Worm (Caenorhabditis elegans) whole organism, dauer: ENCODE data around the gene Y42G9A.1.

Experiments
- unc-62 ChIP-seq: sonication (generic microtip); optimal IDR thresholded peaks from 2 replicates; lab custom pipeline; 2017; ENCODE audit warnings: missing biosample characterization, missing genetic modification reagents, missing genetic modification characterization

The Y42G9A.1 gene

DNA sequence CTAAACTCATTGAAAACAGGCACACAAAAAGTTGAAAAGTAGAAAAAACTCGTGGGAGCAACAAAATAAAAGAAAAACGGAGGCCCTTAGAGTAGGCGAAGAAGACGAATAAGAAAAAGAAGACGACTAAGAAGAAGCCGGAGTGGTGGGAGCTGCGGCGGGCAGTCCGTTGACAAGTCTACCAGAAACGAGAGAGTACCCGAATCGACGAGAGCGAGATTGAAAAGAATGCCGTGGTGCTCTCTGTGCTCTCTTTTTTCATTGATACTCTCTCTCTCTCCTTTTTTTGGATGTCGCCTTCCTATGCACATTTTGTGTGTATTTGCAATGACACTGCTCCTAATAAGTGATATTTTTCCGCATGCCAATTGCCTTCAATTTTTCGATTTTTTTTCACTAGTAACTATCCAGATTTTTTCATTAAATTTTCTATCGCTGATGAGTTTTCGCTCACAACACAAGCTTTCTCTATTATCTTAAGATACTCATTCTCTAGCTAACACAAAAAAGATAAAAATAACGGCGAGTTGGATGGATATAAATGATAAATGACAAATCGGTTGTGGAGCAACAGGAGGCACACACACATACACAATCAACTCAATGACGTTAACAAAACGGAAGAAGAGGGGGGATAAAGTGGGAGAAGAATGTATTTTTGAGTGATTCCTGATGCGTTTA, 9.7 kb upstream of the Y42G9A.1 start:
- TF ChIP-seq unc-62: no peak

DNA sequence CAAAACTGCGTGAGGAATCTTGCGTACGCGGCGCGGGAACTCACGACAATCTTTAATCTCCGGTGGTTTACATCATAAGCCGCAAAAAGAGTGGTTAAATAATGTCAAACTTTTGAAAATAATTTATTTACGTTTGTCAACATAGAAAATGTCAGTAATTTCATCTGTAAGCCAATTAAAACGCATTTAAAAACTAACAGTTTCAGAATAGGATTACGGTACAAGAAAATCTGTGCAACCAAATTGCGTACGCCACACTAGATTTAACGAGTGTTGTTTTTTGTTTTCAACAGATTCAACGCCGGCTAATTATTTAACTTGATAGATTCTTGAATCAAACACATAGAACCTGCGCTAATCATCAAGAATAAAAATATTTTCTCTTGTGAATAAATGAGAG, 8.9 kb upstream of the Y42G9A.1 start:
- TF ChIP-seq unc-62: no peak

DNA sequence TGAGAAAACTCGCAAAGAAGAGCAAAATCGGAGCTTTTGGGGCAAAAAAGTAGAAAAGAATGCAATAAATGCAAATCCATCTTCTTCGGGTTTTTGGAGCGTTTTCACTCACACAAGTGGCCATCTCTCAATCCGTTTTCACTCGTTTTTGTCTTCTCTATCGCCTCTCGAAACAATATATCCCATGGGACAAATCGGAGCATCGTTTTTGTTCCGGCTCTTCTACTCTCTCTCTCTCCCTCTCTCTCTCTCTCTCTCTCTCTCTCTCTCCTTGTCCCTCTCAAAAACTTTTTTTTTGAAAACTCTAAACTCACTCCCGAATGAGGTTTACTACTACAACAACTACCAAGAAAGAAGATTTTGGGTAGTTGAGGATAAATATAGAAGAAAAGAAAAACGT, 8.2 kb upstream of the Y42G9A.1 start:
- no peak for TF ChIP-seq unc-62

DNA sequence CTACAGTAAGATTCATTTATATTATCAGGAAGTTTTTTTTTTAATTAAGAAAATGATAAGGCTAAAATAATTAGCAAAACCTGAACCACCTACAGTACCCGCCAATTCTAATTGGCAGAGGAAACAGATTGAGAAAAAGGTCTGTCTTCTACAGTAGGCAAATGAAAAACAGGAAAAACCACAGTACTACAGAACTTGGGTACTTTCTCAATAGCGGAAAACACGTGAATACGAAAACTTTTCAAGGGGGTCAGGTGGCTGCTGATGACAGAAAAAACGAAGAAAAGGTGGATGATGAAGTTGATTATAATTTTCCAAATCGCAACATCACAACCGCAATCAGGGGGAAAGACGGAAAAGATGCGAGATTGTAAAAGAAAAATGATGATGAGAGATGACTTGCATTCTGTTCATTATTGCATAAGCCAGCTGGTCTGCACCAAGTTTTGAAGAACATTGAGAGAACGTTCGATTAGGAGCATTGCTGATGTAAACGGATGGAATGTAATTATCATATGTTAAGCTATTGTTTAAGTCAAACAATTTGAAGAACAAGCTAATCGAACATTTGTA, 5.3 kb upstream of the Y42G9A.1 start:
- no peak for TF ChIP-seq unc-62

DNA sequence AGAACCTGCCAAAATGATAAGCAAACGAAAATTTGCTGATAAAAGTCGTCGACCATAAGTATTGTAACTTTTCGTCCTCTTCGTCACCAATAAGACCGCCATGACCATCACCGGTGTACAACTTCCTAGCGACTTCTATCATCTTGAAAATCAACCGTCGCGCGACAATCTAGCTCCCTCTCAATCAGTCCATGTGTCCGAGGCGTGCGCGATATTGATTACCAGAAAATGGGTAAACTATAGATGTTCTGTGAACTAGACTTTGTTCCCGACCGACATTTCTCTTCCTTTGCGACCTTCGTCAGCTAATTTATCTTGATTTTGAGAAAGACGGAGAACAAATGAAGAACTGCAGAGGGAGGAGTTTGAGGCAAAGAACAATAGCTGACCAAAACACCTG, 4.5 kb upstream of the Y42G9A.1 start:
- no peak for TF ChIP-seq unc-62

DNA sequence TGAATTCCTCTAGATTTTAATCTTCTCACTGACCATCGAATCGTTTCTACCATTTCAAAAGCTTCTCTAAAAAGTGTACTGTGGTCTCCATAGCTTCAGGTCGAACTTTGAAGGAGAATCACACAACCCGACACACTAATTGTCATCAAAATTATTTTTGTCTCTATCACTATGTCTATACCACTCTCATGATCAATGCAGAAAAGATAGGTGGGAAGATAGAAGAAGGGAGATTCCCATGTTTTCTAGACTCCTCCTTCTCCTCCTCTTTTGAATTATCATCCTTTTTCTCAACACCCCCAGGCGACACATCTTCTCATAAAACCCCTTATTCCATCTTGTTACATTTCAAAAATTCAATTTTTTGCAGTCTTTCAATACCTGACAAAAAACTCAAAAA, 3.9 kb upstream of the Y42G9A.1 start, which contains the start of gene Y42G9A.3:
Y42G9A.3 (plus strand) TSS at position 363 of the 400 bp plus-strand sequence.
- no peak for TF ChIP-seq unc-62

DNA sequence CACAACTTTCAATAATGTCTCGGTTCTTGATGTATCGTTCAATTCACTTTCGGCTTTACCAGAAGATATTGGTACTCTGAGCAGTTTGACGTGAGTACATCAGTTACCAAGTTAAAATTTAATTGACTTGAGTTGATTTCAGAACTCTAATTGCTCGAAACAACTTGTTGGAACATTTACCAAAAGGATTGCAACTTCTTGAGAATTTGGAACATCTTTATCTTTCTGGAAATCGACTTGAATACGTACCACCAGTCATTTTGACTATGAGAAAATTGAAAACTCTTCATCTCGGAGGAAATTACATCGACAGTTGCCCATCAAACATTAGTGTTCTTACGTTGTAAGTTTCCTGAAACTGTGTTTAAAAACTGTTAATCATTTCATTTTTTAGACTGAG, 3.0 kb upstream of the Y42G9A.1 start:
- TF ChIP-seq unc-62: no peak

DNA sequence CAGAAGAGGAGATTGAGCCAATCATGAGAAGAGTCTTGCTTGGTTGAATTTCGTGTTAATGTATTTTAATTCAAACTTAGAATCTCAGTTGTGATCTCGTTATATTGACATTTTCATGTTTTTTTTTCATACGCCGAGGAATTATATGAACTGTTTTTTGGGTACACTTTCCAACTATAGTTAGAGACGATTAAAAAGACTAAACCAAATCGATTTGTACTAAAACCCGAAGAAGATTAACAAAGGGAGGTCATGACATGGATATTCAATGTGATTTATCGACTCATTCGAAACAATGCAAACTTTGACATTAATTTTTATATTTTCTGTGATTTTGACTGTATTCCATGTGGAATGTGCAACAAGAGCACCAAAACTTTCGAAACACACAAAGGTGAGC, 1.9 kb upstream of the Y42G9A.1 start, which contains the start of gene Y42G9A.2:
Y42G9A.2 (plus strand) TSS at position 284 of the 400 bp plus-strand sequence.
- TF ChIP-seq unc-62: no peak

DNA sequence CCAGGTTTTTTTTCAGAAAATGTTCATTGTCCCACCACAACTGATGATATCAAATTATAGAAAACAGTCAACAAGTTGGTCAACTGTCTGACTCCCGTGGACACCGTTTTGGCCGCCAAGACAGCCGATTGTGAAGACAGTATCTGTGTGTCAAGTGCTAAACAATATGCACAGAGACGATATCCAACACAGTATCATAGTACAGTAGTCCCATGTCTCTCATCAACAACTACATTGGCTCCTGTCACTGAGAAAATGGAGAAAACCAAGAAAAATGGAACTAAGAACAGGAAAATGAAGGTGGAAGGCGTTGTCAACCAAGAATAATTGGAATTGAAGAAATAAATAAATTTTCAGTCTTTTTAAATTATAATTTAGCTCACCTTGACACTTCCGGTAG, 1.1 kb upstream of the Y42G9A.1 start:
- TF ChIP-seq unc-62: no peak

DNA sequence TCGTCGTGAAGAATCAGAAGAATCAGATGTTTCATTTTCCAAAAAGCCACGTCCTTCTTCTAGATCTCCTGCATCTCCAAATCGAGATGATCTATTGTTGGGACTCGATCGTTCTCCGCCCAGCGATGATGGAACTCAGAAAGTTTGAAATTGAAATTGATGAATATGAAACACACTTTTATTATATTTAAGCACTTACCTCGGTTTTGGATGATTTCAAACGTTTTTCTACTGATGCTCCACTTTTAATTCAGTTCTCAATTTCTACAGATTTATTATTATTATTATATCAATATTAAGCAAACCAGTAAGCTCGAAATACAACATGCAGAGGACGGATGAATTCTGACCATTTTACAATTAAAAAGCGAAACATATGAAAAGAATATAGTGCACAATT, 4.8 kb downstream of the Y42G9A.1 start:
- no peak for TF ChIP-seq unc-62

DNA sequence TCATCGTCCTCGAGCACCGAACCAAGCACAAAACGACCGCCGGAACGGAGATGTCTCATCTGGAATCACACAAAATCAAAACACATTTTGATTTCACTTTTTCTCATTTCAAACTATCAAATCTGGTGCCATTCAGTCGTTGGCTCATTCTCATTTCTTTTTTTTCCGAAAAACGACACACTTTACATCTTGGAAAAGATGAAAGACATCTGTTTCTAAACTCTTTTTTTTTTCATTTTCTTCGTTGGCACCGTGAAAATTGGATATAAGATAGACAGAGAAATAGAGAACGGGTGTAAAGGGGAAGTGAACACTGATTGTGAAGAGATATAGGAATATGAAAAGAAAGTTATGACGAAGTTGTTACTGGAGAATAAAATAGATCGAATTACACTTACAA, 6.0 kb downstream of the Y42G9A.1 start:
- TF ChIP-seq unc-62: no peak

DNA sequence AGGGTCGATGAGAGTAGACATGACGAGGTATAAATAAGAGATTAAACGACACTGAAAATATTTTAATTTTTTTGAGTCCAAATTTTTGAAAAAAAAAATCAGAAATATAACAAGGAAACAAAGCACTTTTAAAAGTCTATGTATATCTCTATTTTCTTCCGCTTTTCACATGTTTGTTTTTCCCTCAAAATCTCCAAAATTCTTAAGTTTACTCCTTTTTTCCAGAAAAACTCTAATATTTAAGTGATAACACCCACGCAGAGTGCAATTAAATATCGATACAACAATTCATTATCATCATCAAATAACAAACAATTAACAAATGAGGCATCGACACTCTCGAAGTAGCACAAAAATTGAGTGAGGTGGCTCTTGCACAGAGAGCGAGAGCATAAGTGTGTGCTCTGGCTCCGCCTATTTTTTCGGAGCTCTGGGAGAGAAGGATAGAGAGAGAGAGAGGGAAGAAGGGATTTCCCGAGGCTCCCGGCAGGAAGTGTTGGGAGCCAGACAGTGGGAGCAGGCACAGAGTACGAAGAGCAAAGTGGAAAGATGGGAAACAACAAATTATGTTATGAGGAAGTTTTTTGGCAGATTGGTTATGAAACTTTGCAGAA, 8.1 kb downstream of the Y42G9A.1 start, which contains the start of gene anmt-2:
anmt-2 (minus strand) TSS at position 51 of the 614 bp plus-strand sequence.
- no peak for TF ChIP-seq unc-62

DNA sequence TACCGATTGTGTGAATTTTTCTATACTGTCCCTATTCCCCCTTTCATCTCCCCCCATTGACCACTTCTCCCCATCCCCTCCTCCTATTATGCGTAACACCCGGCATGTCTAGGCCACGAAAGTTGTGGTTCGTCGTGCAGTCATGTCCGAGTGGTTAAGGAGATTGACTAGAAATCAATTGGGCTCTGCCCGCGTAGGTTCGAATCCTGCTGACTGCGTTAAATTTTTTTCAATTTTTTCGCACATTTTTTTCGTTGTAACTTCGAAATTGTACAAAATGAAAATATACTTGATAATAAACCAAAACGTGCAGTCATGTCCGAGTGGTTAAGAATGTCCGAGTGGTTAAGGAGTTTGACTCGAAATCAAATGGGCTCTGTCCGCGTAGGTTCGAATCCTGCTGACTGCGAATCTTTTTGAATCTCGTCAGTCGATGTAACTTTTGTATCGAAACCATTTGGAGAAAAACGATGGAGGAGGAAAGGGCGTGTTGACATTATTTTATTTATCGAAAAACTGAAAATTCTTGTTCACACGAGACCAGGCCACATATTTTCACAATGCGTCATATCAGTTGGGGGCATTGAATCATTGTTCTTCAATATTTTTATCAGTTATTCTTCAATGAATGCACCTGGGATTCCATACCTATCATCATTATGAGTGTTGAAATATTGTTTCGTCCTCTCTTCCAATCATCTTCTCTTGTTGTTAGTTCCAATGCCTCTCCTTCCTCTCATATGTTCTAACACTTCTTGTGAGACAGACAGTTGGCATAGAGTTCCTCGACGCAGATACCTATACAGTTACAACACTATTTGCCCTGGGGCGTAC, 9.1 kb downstream of the Y42G9A.1 start, which contains the start of gene nfm-1:
nfm-1 (plus strand) TSS at position 812 of the 834 bp plus-strand sequence.
- no peak for TF ChIP-seq unc-62

DNA sequence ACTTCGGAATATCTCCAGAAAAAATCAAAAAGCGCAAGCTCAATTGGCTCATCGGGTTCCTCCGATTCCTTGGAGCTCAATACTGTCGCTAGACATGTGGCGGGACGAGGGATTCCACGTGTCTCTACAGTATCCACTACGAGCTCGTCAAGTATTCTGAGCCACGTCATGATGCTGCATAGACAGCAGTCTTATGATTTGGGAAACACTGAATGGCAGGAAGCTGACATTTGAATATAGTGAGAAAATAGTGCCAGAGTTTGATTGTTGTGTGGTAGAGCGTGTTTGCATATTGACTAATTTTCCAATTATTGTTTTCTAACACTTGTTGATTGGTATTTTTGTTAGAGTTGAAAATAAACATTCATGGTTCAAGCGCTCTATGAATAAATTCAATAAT, 13.6 kb downstream of the Y42G9A.1 start:
- TF ChIP-seq unc-62: no peak

DNA sequence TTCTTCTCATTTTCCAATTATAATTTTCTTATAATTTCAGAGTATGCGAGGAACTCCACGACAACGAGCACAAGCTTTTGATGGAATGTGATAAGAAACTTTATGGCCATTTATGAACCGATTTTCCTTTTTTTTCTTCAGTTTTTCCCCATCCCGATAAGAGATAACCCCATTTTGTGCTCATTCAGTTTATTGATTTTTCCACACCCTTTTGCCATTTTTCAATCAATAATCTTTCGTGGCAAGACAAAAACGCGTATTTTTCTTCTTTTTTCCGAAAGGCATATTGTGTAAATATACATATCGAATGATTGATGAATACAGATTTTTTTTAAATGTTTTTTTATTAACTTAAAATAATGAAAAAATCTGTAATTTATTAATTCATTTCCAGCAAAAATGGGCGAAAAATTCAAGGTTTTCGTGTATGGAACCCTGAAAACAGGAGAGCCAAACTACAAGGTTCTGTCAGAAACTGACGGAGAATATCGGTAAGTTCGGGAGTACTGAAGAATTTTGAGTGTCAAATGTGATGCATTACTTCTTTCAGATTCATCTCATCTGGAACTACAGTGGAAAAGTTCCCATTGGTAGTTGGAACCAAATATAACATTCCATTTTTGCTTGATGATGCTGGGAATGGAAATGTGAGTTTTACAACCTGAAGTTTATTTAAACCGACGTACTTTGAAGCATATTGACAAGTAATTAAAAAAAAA, 14.7 kb downstream of the Y42G9A.1 start, which contains the start of gene F42A10.9:
F42A10.9 (plus strand) TSS at position 321 of the 719 bp plus-strand sequence.
- no peak for TF ChIP-seq unc-62

DNA sequence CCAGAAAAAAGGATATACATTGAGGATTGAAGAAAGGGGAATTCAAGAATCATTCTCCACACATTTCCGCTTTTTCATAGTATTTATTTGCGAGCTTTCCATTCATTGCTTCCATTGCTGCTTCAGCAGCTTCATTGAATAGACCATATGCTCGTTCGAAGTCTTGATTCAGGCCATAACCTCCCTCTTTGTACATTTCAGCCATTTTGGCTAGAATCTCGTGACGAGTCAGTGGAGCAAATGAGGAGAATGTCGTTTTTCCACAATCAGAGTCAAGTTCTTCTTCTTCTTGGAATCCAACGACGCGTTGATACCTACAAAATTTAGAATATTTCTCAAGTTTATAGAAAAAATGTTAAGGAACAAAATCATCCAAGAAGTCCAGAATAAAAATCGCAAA, 15.5 kb downstream of the Y42G9A.1 start:
- no peak for TF ChIP-seq unc-62
